Fruit fly (Drosophila melanogaster): Measurements from ENCODE around the gene CG14377.

Gene CG14377

dm6 chr3R:13404841-13405441, 7.3 kb downstream of the CG14377 start, which contains the start of gene yellow-e3 (continued):
- peak; percentile 71 for TF ChIP-seq CG14710 (tag; optimal IDR thresholded peaks at IDR 0.05)
- TF ChIP-seq CG32767 (GFP tag; IDR thresholded peaks at IDR 0.05) = no peak
- peak; percentile 25 for TF ChIP-seq CoRest (tag; optimal IDR thresholded peaks at IDR 0.05)
- TF ChIP-seq Sin3A (optimal IDR thresholded peaks at IDR 0.05) = no peak
- TF ChIP-seq abd-A (tag; optimal IDR thresholded peaks at IDR 0.05) = no peak
- TF ChIP-seq CG30403 (GFP tag; optimal IDR thresholded peaks at IDR 0.05) = peak; percentile 16
- no peak for TF ChIP-seq Tbp (GFP tag; optimal IDR thresholded peaks at IDR 0.05)
- TF ChIP-seq Ssrp (tag; optimal IDR thresholded peaks at IDR 0.05) = peak; percentile 17
- TF ChIP-seq CG17568 (GFP tag; optimal IDR thresholded peaks at IDR 0.05) = no peak
- TF ChIP-seq CG11504 (tag; optimal IDR thresholded peaks at IDR 0.05) = peak; percentile 6
- TF ChIP-seq Hr78 (GFP tag; optimal IDR thresholded peaks at IDR 0.05) = no peak
- peak; percentile 59 for TF ChIP-seq D19A (tag; optimal IDR thresholded peaks at IDR 0.05)
- no peak for TF ChIP-seq CG1529 (GFP tag; optimal IDR thresholded peaks at IDR 0.05)
- peak; percentile 34 for TF ChIP-seq az2 (GFP tag; optimal IDR thresholded peaks at IDR 0.05)
- no peak for TF ChIP-seq sc (optimal IDR thresholded peaks at IDR 0.05)
- peak; percentile 5 for TF ChIP-seq sc (GFP tag; optimal IDR thresholded peaks at IDR 0.05)
- no peak for TF ChIP-seq Atf6 (GFP tag; IDR thresholded peaks at IDR 0.05)
- TF ChIP-seq Six4 (GFP tag; optimal IDR thresholded peaks at IDR 0.05) = no peak
- peak; percentile 30 for TF ChIP-seq CG13775 (GFP tag; optimal IDR thresholded peaks at IDR 0.05)
- TF ChIP-seq Xbp1 (GFP tag; optimal IDR thresholded peaks at IDR 0.05) = no peak
- TF ChIP-seq row (GFP tag; IDR thresholded peaks at IDR 0.05) = peak; percentile 53
- peak; percentile 32 for TF ChIP-seq trem (tag; optimal IDR thresholded peaks at IDR 0.05)
- TF ChIP-seq CG11085 (GFP tag; IDR thresholded peaks at IDR 0.05) = no peak
- TF ChIP-seq CG10267 (tag; optimal IDR thresholded peaks at IDR 0.05) = peak; percentile 71
- peak; percentile 87 for TF ChIP-seq dmrt11E (tag; optimal IDR thresholded peaks at IDR 0.05)
- no peak for TF ChIP-seq Dbx (GFP tag; IDR thresholded peaks at IDR 0.05)
- TF ChIP-seq CG17361 (GFP tag; IDR thresholded peaks at IDR 0.05) = peak; percentile 38; the same call in 1 of the 3 replicates
- no peak for TF ChIP-seq CG11456 (GFP tag; IDR thresholded peaks at IDR 0.05)
- TF ChIP-seq CG31441 (GFP tag; IDR thresholded peaks at IDR 0.05) = 0 out of 2 replicates have a peak, but pooled peaks have one; percentile 35
- TF ChIP-seq gcm (GFP tag; optimal IDR thresholded peaks at IDR 0.05) = peak; percentile 29
- TF ChIP-seq grau (tag; optimal IDR thresholded peaks at IDR 0.05) = peak; percentile 44
- TF ChIP-seq CG1602 (GFP tag; optimal IDR thresholded peaks at IDR 0.05) = peak; percentile 14
- no peak for TF ChIP-seq CG15514 (GFP tag; optimal IDR thresholded peaks at IDR 0.05)
- TF ChIP-seq CG16815 (GFP tag; optimal IDR thresholded peaks at IDR 0.05) = peak; percentile 41
- TF ChIP-seq nau (GFP tag; optimal IDR thresholded peaks at IDR 0.05) = no peak
- no peak for TF ChIP-seq TFAM (GFP tag; optimal IDR thresholded peaks at IDR 0.05)
- no peak for TF ChIP-seq CG6765 (GFP tag; optimal IDR thresholded peaks at IDR 0.05)
- no peak for TF ChIP-seq CG13624 (GFP tag; optimal IDR thresholded peaks at IDR 0.05)
- no peak for TF ChIP-seq Hey (tag; optimal IDR thresholded peaks at IDR 0.05)
- TF ChIP-seq CG10979 (tag; optimal IDR thresholded peaks at IDR 0.05) = peak; percentile 76
- peak; percentile 61 for TF ChIP-seq sens (GFP tag)
- TF ChIP-seq gem (tag; optimal IDR thresholded peaks at IDR 0.05) = peak; percentile 65
- TF ChIP-seq CG8765 (GFP tag; IDR thresholded peaks at IDR 0.05) = peak; percentile 39; the same call in 1 of the 2 replicates
- peak; percentile 52 for TF ChIP-seq phol (tag; optimal IDR thresholded peaks at IDR 0.05)
- no peak for TF ChIP-seq CG12942 (GFP tag; optimal IDR thresholded peaks at IDR 0.05)
- TF ChIP-seq MESR4 (GFP tag; optimal IDR thresholded peaks at IDR 0.05) = no peak
- TF ChIP-seq zfh1 (GFP tag; IDR thresholded peaks at IDR 0.05) = peak; percentile 64; the same call in 2 of the 3 replicates
- no peak for TF ChIP-seq Abd-B (GFP tag; optimal IDR thresholded peaks at IDR 0.05)
- peak; percentile 75 for TF ChIP-seq CG9727 (GFP tag; optimal IDR thresholded peaks at IDR 0.05)
- TF ChIP-seq bab2 (GFP tag; optimal IDR thresholded peaks at IDR 0.05) = no peak
